Worm (Caenorhabditis elegans) whole organism, late embryonic: ENCODE results near the gene nhr-252.
A peak's percentile ranks its signal among the peaks of the same experiment; 100 is the strongest.

ENCODE experiments used
- C38D4.7 ChIP-seq: fragments of 200-800 bp; sonication (Bioruptor generic); optimal IDR thresholded peaks from 2 replicates; lab custom pipeline; 2018; ENCODE audit warnings: mild to moderate bottlenecking, missing genetic modification characterization, moderate library complexity, missing compliant biosample characterization
- K02D7.2 ChIP-seq: sonication (generic microtip); optimal IDR thresholded peaks from 2 replicates; lab custom pipeline; 2017; ENCODE audit warnings: mild to moderate bottlenecking, missing genetic modification characterization, missing compliant biosample characterization
- T23F11.4 ChIP-seq: fragments of 200-800 bp; sonication (Bioruptor generic); optimal IDR thresholded peaks from 2 replicates; lab custom pipeline; 2018; ENCODE audit warnings: mild to moderate bottlenecking, missing genetic modification characterization, missing compliant biosample characterization
- ahr-1 ChIP-seq: sonication (generic microtip); optimal IDR thresholded peaks from 2 replicates; lab custom pipeline; 2016; ENCODE audit warnings: missing genetic modification characterization, missing compliant biosample characterization
- ceh-14 ChIP-seq: sonication (generic microtip); optimal IDR thresholded peaks from 2 replicates; lab custom pipeline; 2016; ENCODE audit warnings: missing genotype, missing genetic modification characterization, missing compliant biosample characterization
- ceh-19 ChIP-seq: fragments of 200-800 bp; sonication (Bioruptor generic); optimal IDR thresholded peaks from 2 replicates; lab custom pipeline; 2018; ENCODE audit warnings: mild to moderate bottlenecking, missing genetic modification characterization, missing compliant biosample characterization
- ceh-2 ChIP-seq: sonication (generic microtip); optimal IDR thresholded peaks from 2 replicates; lab custom pipeline; 2016; ENCODE audit warnings: missing genotype, missing genetic modification characterization, missing compliant biosample characterization
- ceh-22 ChIP-seq: sonication (generic microtip); optimal IDR thresholded peaks from 2 replicates; lab custom pipeline; 2017; ENCODE audit warnings: missing biosample characterization, missing genetic modification characterization
- ceh-24 ChIP-seq: sonication (generic microtip); optimal IDR thresholded peaks from 2 replicates; lab custom pipeline; 2016; ENCODE audit warnings: mild to moderate bottlenecking, missing genetic modification characterization, missing compliant biosample characterization
- ceh-31 ChIP-seq: sonication (generic microtip); optimal IDR thresholded peaks from 2 replicates; lab custom pipeline; 2016; ENCODE audit warnings: missing genetic modification characterization, missing compliant biosample characterization
- ceh-34 ChIP-seq: sonication (generic microtip); optimal IDR thresholded peaks from 2 replicates; lab custom pipeline; 2016; ENCODE audit warnings: mild to moderate bottlenecking, missing genetic modification characterization, missing compliant biosample characterization
- ceh-6 ChIP-seq: fragments of 200-800 bp; sonication (Bioruptor generic); optimal IDR thresholded peaks from 2 replicates; lab custom pipeline; 2018; ENCODE audit warnings: mild to moderate bottlenecking, missing genetic modification characterization, missing compliant biosample characterization
- che-1 ChIP-seq: sonication (generic microtip); optimal IDR thresholded peaks from 2 replicates; lab custom pipeline; 2016; ENCODE audit warnings: mild to moderate bottlenecking, missing genetic modification characterization, missing compliant biosample characterization
- dve-1 ChIP-seq: sonication (generic microtip); optimal IDR thresholded peaks from 2 replicates; lab custom pipeline; 2017; ENCODE audit warnings: antibody characterized with exemption, mild to moderate bottlenecking, missing genetic modification characterization, missing compliant biosample characterization
- elt-2 ChIP-seq: sonication (generic microtip); optimal IDR thresholded peaks from 2 replicates; lab custom pipeline; 2016; ENCODE audit warnings: missing genetic modification reagents, missing genetic modification characterization, missing compliant biosample characterization
- elt-4 ChIP-seq: sonication (generic microtip); optimal IDR thresholded peaks from 2 replicates; lab custom pipeline; 2016; ENCODE audit warnings: missing genetic modification characterization, missing compliant biosample characterization
- ets-4 ChIP-seq: sonication (generic microtip); optimal IDR thresholded peaks from 2 replicates; lab custom pipeline; 2016; ENCODE audit warnings: missing genetic modification characterization, missing compliant biosample characterization
- fkh-10 ChIP-seq: fragments of 150-350 bp; optimal IDR thresholded peaks from 2 replicates; lab custom pipeline; 2014; ENCODE audit warnings: missing biosample characterization, missing genetic modification reagents, missing genetic modification characterization
- gmeb-2 ChIP-seq: sonication (generic microtip); optimal IDR thresholded peaks from 2 replicates; lab custom pipeline; 2016; ENCODE audit warnings: missing genetic modification characterization, inconsistent platforms, missing compliant biosample characterization
- hlh-8 ChIP-seq: sonication (generic microtip); optimal IDR thresholded peaks from 2 replicates; lab custom pipeline; 2016; ENCODE audit warnings: missing genotype, missing genetic modification characterization, missing compliant biosample characterization
- lim-6 ChIP-seq: sonication (generic microtip); optimal IDR thresholded peaks from 2 replicates; lab custom pipeline; 2016; ENCODE audit warnings: missing genetic modification characterization, missing compliant biosample characterization
- mec-3 ChIP-seq: sonication (generic microtip); optimal IDR thresholded peaks from 2 replicates; lab custom pipeline; 2016; ENCODE audit warnings: borderline replicate concordance, missing genetic modification characterization, missing compliant biosample characterization
- nfya-1 ChIP-seq: sonication (generic microtip); optimal IDR thresholded peaks from 2 replicates; lab custom pipeline; 2017; ENCODE audit warnings: missing genetic modification characterization, mild to moderate bottlenecking, missing compliant biosample characterization, antibody characterized with exemption, moderate library complexity
- nhr-11 ChIP-seq: fragments of 150-350 bp; optimal IDR thresholded peaks from 2 replicates; lab custom pipeline; 2014; ENCODE audit warnings: missing biosample characterization, missing genetic modification characterization
- nhr-232 ChIP-seq: sonication (generic microtip); optimal IDR thresholded peaks from 2 replicates; lab custom pipeline; 2016; ENCODE audit warnings: missing genetic modification characterization, missing compliant biosample characterization
- odd-2 ChIP-seq: sonication (generic microtip); optimal IDR thresholded peaks from 2 replicates; lab custom pipeline; 2017; ENCODE audit warnings: antibody characterized with exemption, mild to moderate bottlenecking, missing genetic modification characterization, missing compliant biosample characterization
- pax-1 ChIP-seq: fragments of 150-350 bp; optimal IDR thresholded peaks from 2 replicates; lab custom pipeline; 2014; ENCODE audit warnings: missing biosample characterization, missing genetic modification characterization
- pha-2 ChIP-seq: sonication (generic microtip); optimal IDR thresholded peaks from 2 replicates; lab custom pipeline; 2017; ENCODE audit warnings: mild to moderate bottlenecking, missing genetic modification characterization, missing compliant biosample characterization
- ref-2 ChIP-seq: sonication (generic microtip); optimal IDR thresholded peaks from 2 replicates; lab custom pipeline; 2016; ENCODE audit warnings: missing genetic modification characterization, missing compliant biosample characterization
- rnt-1 ChIP-seq: sonication (generic microtip); optimal IDR thresholded peaks from 2 replicates; lab custom pipeline; 2016; ENCODE audit warnings: missing genetic modification characterization, missing compliant biosample characterization
- syd-9 ChIP-seq: sonication (generic microtip); optimal IDR thresholded peaks from 2 replicates; lab custom pipeline; 2016; ENCODE audit warnings: mild to moderate bottlenecking, missing genetic modification characterization, moderate library complexity, missing compliant biosample characterization
- tbx-7 ChIP-seq: sonication (generic microtip); optimal IDR thresholded peaks from 2 replicates; lab custom pipeline; 2016; ENCODE audit warnings: missing genotype, missing genetic modification characterization, missing compliant biosample characterization
- unc-3 ChIP-seq, 2 experiments: fragments of 200-800 bp in 1 of 2; sonication (Bioruptor generic) in 1 of 2; sonication (generic microtip) in 1 of 2; conservative IDR thresholded peaks in 1 of 2; optimal IDR thresholded peaks in 1 of 2; 2 replicates each; pipeline versions ENCODE4 v1.3.6 to Lab custom; 2016 to 2022; ENCODE audit warnings: missing compliant biosample characterization in 2 of 2, missing genetic modification characterization in 2 of 2, missing genetic modification reagents in 1 of 2
- unc-86 ChIP-seq: sonication (generic microtip); optimal IDR thresholded peaks from 2 replicates; lab custom pipeline; 2016; ENCODE audit warnings: missing genetic modification characterization, missing compliant biosample characterization
- zip-5 ChIP-seq: sonication (generic microtip); optimal IDR thresholded peaks from 2 replicates; lab custom pipeline; 2016; ENCODE audit warnings: missing genetic modification characterization, missing compliant biosample characterization
- ztf-16 ChIP-seq: sonication (generic microtip); optimal IDR thresholded peaks from 2 replicates; lab custom pipeline; 2017; ENCODE audit warnings: missing genetic modification characterization, missing compliant biosample characterization

nhr-252 gene

ce11 chrV:404210-404669 lies at the start of gene nhr-252:
Gene nhr-252, plus strand, starts transcription at chrV:404619.
- TF ChIP-seq pax-1 (tag; lab: Kevin White, UChicago) = no peak
- no peak for TF ChIP-seq ets-4 (tag; lab: Kevin White, UChicago)
- no peak for TF ChIP-seq pha-2
- no peak for TF ChIP-seq dve-1 (tag; lab: Kevin White, UChicago)
- no peak for TF ChIP-seq unc-3 (GFP tag; conservative IDR thresholded peaks at IDR 0.05; lab: Robert Waterston, UW)
- TF ChIP-seq unc-3 (tag; optimal IDR thresholded peaks at IDR 0.05; lab: Kevin White, UChicago) = no peak

- TF ChIP-seq nfya-1 (tag; lab: Kevin White, UChicago) (peak; percentile 65), K02D7.2 (tag; lab: Kevin White, UChicago) (no peak)
Observed at ce11 chrV:356959-357702, 47.3 kb upstream of the nhr-252 start.

ce11 chrV:358473-358872 lies 45.9 kb upstream of the nhr-252 start:
- TF ChIP-seq fkh-10 (GFP tag; lab: Kevin White, UChicago) (no peak), nhr-11 (tag; lab: Kevin White, UChicago) (no peak), che-1 (tag; lab: Kevin White, UChicago) (no peak), ztf-16 (tag; lab: Kevin White, UChicago) (no peak)

- TF ChIP-seq syd-9 (no peak), ceh-24 (tag; lab: Kevin White, UChicago) (no peak), mec-3 (no peak), ref-2 (tag; lab: Kevin White, UChicago) (no peak), elt-2 (tag; lab: Kevin White, UChicago) (no peak), tbx-7 (tag; lab: Kevin White, UChicago) (no peak), zip-5 (no peak), unc-86 (tag; lab: Kevin White, UChicago) (no peak), ceh-31 (tag; lab: Kevin White, UChicago) (no peak), ceh-34 (tag; lab: Kevin White, UChicago) (no peak), C38D4.7 (GFP tag; lab: Kevin White, UChicago) (no peak), che-1 (tag; lab: Kevin White, UChicago) (no peak), T23F11.4 (GFP tag; lab: Kevin White, UChicago) (no peak), lim-6 (tag; lab: Kevin White, UChicago) (no peak), nhr-232 (tag; lab: Kevin White, UChicago) (no peak), ceh-19 (GFP tag; lab: Kevin White, UChicago) (no peak)
Observed at ce11 chrV:359466-359865, 45.0 kb upstream of the nhr-252 start, which contains the start of gene T22H9.1. Gene T22H9.1, plus strand, starts transcription at chrV:359766.

ce11 chrV:360068-360467 lies 44.4 kb upstream of the nhr-252 start:
- TF ChIP-seq zip-5 (no peak), hlh-8 (no peak), gmeb-2 (no peak), ahr-1 (no peak), ceh-14 (tag; lab: Kevin White, UChicago) (no peak), T23F11.4 (GFP tag; lab: Kevin White, UChicago) (no peak), nhr-232 (tag; lab: Kevin White, UChicago) (no peak), ceh-22 (no peak), ceh-6 (GFP tag; lab: Kevin White, UChicago) (no peak), odd-2 (tag; lab: Kevin White, UChicago) (no peak), rnt-1 (tag; lab: Kevin White, UChicago) (no peak), elt-4 (tag; lab: Kevin White, UChicago) (no peak), ceh-2 (tag; lab: Kevin White, UChicago) (no peak), fkh-10 (GFP tag; lab: Kevin White, UChicago) (no peak)
